Fruit fly (Drosophila melanogaster) whole organism, embryonic: ENCODE measurements around the gene Spt20.

Source experiments
- Awh ChIP-seq: fragments of 200-800 bp; sonication (Bioruptor generic); IDR thresholded peaks from 2 replicates; pipeline ENCODE4, ENCODE4 v1.3.6; 2022; ENCODE audit warnings: missing biosample characterization, missing genetic modification characterization
- CG10147 ChIP-seq: fragments of 200-800 bp; sonication (Bioruptor generic); optimal IDR thresholded peaks from 2 replicates; lab custom pipeline; 2019; ENCODE audit warnings: missing biosample characterization, mild to moderate bottlenecking, missing genetic modification characterization, moderate library complexity
- CG10366 ChIP-seq: fragments of 200-800 bp; sonication (Bioruptor generic); IDR thresholded peaks from 2 replicates; pipeline ENCODE4 v1.3.6; 2022; ENCODE audit warnings: missing biosample characterization, missing genetic modification characterization
- CG10543 ChIP-seq: fragments of 200-800 bp; sonication (Bioruptor generic); optimal IDR thresholded peaks from 3 replicates; lab custom pipeline; 2017; ENCODE audit warnings: missing biosample characterization, mild to moderate bottlenecking, missing genetic modification characterization, moderate library complexity
- CG11723 ChIP-seq: fragments of 200-800 bp; sonication (Bioruptor generic); optimal IDR thresholded peaks from 2 replicates; lab custom pipeline; 2017; ENCODE audit warnings: missing biosample characterization, mild to moderate bottlenecking, missing genetic modification characterization
- CG12391 ChIP-seq: fragments of 200-800 bp; sonication (Bioruptor generic); optimal IDR thresholded peaks from 3 replicates; lab custom pipeline; 2018; ENCODE audit warnings: missing biosample characterization, mild to moderate bottlenecking, missing genetic modification characterization, moderate library complexity
- CG13424 ChIP-seq: fragments of 200-800 bp; sonication (Bioruptor generic); optimal IDR thresholded peaks from 2 replicates; lab custom pipeline; 2019; ENCODE audit warnings: missing biosample characterization, mild to moderate bottlenecking, missing genetic modification characterization, moderate library complexity
- CG15011 ChIP-seq: fragments of 200-800 bp; sonication (Bioruptor generic); optimal IDR thresholded peaks from 3 replicates; lab custom pipeline; 2018; ENCODE audit warnings: missing biosample characterization, mild to moderate bottlenecking, missing genetic modification characterization
- CG15073 ChIP-seq: fragments of 200-800 bp; sonication (Bioruptor generic); optimal IDR thresholded peaks from 2 replicates; lab custom pipeline; 2016; ENCODE audit warnings: missing biosample characterization, missing genetic modification characterization
- CG15269 ChIP-seq: fragments of 200-800 bp; sonication (Bioruptor generic); optimal IDR thresholded peaks from 2 replicates; lab custom pipeline; 2018; ENCODE audit warnings: missing biosample characterization, mild to moderate bottlenecking, missing genetic modification characterization, moderate library complexity
- CG1603 ChIP-seq: fragments of 200-800 bp; sonication (Bioruptor generic); optimal IDR thresholded peaks from 2 replicates; lab custom pipeline; 2019; ENCODE audit warnings: missing biosample characterization, mild to moderate bottlenecking, missing genetic modification characterization, moderate library complexity
- CG18599 ChIP-seq: fragments of 200-800 bp; sonication (Bioruptor generic); optimal IDR thresholded peaks from 3 replicates; lab custom pipeline; 2017; ENCODE audit warnings: missing biosample characterization, missing genetic modification characterization, mild to moderate bottlenecking, moderate library complexity, missing genetic modification reagents
- CG3407 ChIP-seq: fragments of 200-800 bp; sonication (Bioruptor generic); optimal IDR thresholded peaks from 2 replicates; lab custom pipeline; 2018; ENCODE audit warnings: missing biosample characterization, mild to moderate bottlenecking, missing genetic modification characterization
- CG3847 ChIP-seq: fragments of 200-800 bp; sonication (Bioruptor generic); IDR thresholded peaks from 2 replicates; pipeline ENCODE4 v1.3.6; 2022; ENCODE audit warnings: missing biosample characterization, missing genetic modification characterization
- CG4282 ChIP-seq: fragments of 200-800 bp; sonication (Bioruptor generic); optimal IDR thresholded peaks from 2 replicates; lab custom pipeline; 2016; ENCODE audit warnings: missing biosample characterization, missing genetic modification characterization
- CG4854 ChIP-seq: fragments of 200-800 bp; sonication (Bioruptor generic); optimal IDR thresholded peaks from 2 replicates; lab custom pipeline; 2016; ENCODE audit warnings: missing biosample characterization, missing genetic modification characterization, inconsistent platforms
- CG7839 ChIP-seq: fragments of 200-800 bp; sonication (Bioruptor generic); optimal IDR thresholded peaks from 3 replicates; lab custom pipeline; 2018; ENCODE audit warnings: missing biosample characterization, mild to moderate bottlenecking, missing genetic modification characterization, moderate library complexity
- CG7928 ChIP-seq: fragments of 200-800 bp; sonication (Bioruptor generic); optimal IDR thresholded peaks from 2 replicates; lab custom pipeline; 2017; ENCODE audit warnings: missing biosample characterization, mild to moderate bottlenecking, missing genetic modification characterization
- CG8290 ChIP-seq, 3 experiments: fragments of 200-800 bp; sonication (Bioruptor generic); optimal IDR thresholded peaks; 2 replicates each; lab custom pipeline; 2016 to 2019; ENCODE audit warnings: missing biosample characterization in 3 of 3, missing genetic modification characterization in 3 of 3, mild to moderate bottlenecking in 2 of 3, moderate library complexity in 1 of 3
- CG8359 ChIP-seq: fragments of 200-800 bp; sonication (Bioruptor generic); optimal IDR thresholded peaks from 2 replicates; lab custom pipeline; 2017; ENCODE audit warnings: missing biosample characterization, mild to moderate bottlenecking, missing genetic modification characterization, borderline replicate concordance
- CG8478 ChIP-seq: fragments of >200 bp; optimal IDR thresholded peaks from 2 replicates; lab custom pipeline; 2018
- Dip3 ChIP-seq: fragments of 200-800 bp; sonication (Bioruptor generic); optimal IDR thresholded peaks from 3 replicates; lab custom pipeline; 2016; ENCODE audit warnings: missing biosample characterization, missing genetic modification characterization
- E2f1 ChIP-seq: fragments of 200-800 bp; sonication (Bioruptor generic); IDR thresholded peaks from 2 replicates; pipeline ENCODE4 v1.3.6; 2022; ENCODE audit warnings: missing biosample characterization, missing genetic modification characterization
- HmgZ ChIP-seq: fragments of 200-800 bp; sonication (Bioruptor generic); optimal IDR thresholded peaks from 2 replicates; lab custom pipeline; 2018; ENCODE audit warnings: missing biosample characterization, mild to moderate bottlenecking, missing genetic modification characterization
- Hr3 ChIP-seq: fragments of 200-800 bp; sonication (Bioruptor generic); optimal IDR thresholded peaks from 3 replicates; lab custom pipeline; 2016; ENCODE audit warnings: missing biosample characterization, missing genetic modification characterization
- NC2α ChIP-seq: fragments of 200-800 bp; sonication (Bioruptor generic); optimal IDR thresholded peaks from 2 replicates; lab custom pipeline; 2016; ENCODE audit warnings: missing biosample characterization, missing genetic modification characterization
- Nf-YB ChIP-seq: fragments of 200-800 bp; sonication (Bioruptor generic); optimal IDR thresholded peaks from 3 replicates; lab custom pipeline; 2019; ENCODE audit warnings: missing biosample characterization, mild to moderate bottlenecking, missing genetic modification characterization, moderate library complexity
- NfI ChIP-seq: fragments of 200-800 bp; sonication (Bioruptor generic); optimal IDR thresholded peaks from 3 replicates; lab custom pipeline; 2018; ENCODE audit warnings: missing biosample characterization, mild to moderate bottlenecking, missing genetic modification characterization, moderate library complexity
- Six4 ChIP-seq: fragments of 200-800 bp; sonication (Bioruptor generic); optimal IDR thresholded peaks from 2 replicates; lab custom pipeline; 2016; ENCODE audit warnings: missing biosample characterization, missing genetic modification characterization
- Spps ChIP-seq: fragments of 200-800 bp; sonication (Bioruptor generic); optimal IDR thresholded peaks from 2 replicates; lab custom pipeline; 2018; ENCODE audit warnings: missing biosample characterization, mild to moderate bottlenecking, missing genetic modification characterization
- Trl ChIP-seq, 3 experiments: fragments of >200 bp in 2 of 3; fragments of 200-800 bp in 1 of 3; sonication (Bioruptor generic) in 1 of 3; optimal IDR thresholded peaks; 2 replicates in 1 of 3; 3 replicates in 2 of 3; lab custom pipeline; 2016 to 2017; ENCODE audit warnings: missing biosample characterization in 1 of 3, missing genetic modification characterization in 1 of 3
- al ChIP-seq: fragments of 200-800 bp; sonication (Bioruptor generic); IDR thresholded peaks from 2 replicates; pipeline ENCODE4 v1.3.6; 2022; ENCODE audit warnings: missing biosample characterization, missing genetic modification characterization
- bbx ChIP-seq: fragments of 200-800 bp; sonication (Bioruptor generic); IDR thresholded peaks from 2 replicates; pipeline ENCODE4 v1.3.6; 2022; ENCODE audit warnings: missing biosample characterization, missing genetic modification characterization; ENCODE audit not compliant: partially characterized antibody
- bcd ChIP-seq: fragments of 200-800 bp; sonication (Bioruptor generic); optimal IDR thresholded peaks from 2 replicates; lab custom pipeline; 2017; ENCODE audit warnings: missing biosample characterization, mild to moderate bottlenecking, missing genetic modification characterization
- bowl ChIP-seq: fragments of 200-800 bp; sonication (Bioruptor generic); IDR thresholded peaks from 2 replicates; pipeline ENCODE4 v1.3.6; 2022; ENCODE audit warnings: missing biosample characterization, missing genetic modification characterization
- crol ChIP-seq: fragments of 200-800 bp; sonication (Bioruptor generic); IDR thresholded peaks from 2 replicates; pipeline ENCODE4 v1.3.6; 2022; ENCODE audit warnings: missing biosample characterization, missing genetic modification characterization
- dpn ChIP-seq, 2 experiments: fragments of 200-800 bp; sonication (Bioruptor generic); optimal IDR thresholded peaks; 3 replicates each; lab custom pipeline; 2016; ENCODE audit warnings: missing biosample characterization in 2 of 2, missing genetic modification characterization in 2 of 2
- fd3F ChIP-seq: fragments of 200-800 bp; sonication (Bioruptor generic); optimal IDR thresholded peaks from 2 replicates; lab custom pipeline; 2018; ENCODE audit warnings: missing biosample characterization, mild to moderate bottlenecking, missing genetic modification characterization, moderate library complexity
- fru ChIP-seq: fragments of >200 bp; optimal IDR thresholded peaks from 2 replicates; lab custom pipeline; 2017
- grau ChIP-seq: fragments of 200-800 bp; optimal IDR thresholded peaks from 3 replicates; lab custom pipeline; 2019; ENCODE audit warnings: missing biosample characterization, mild to moderate bottlenecking, missing genetic modification characterization, moderate library complexity
- knrl ChIP-seq: fragments of 200-800 bp; sonication (Bioruptor generic); IDR thresholded peaks from 3 replicates; pipeline ENCODE4 v1.3.6; 2022; ENCODE audit warnings: missing biosample characterization, missing genetic modification characterization; ENCODE audit not compliant: partially characterized antibody
- mirr ChIP-seq: fragments of 200-800 bp; sonication (Bioruptor generic); optimal IDR thresholded peaks from 3 replicates; lab custom pipeline; 2018; ENCODE audit warnings: missing biosample characterization, mild to moderate bottlenecking, missing genetic modification characterization
- p53 ChIP-seq: fragments of 200-800 bp; sonication (Bioruptor generic); optimal IDR thresholded peaks from 2 replicates; lab custom pipeline; 2016; ENCODE audit warnings: missing biosample characterization, missing genetic modification characterization
- peb ChIP-seq: fragments of 200-800 bp; sonication (Bioruptor generic); IDR thresholded peaks from 2 replicates; pipeline ENCODE4 v1.3.6; 2022; ENCODE audit warnings: missing biosample characterization, missing genetic modification characterization
- prd ChIP-seq, 3 experiments: fragments of >200 bp in 2 of 3; fragments of 200-800 bp in 1 of 3; sonication (Bioruptor generic) in 1 of 3; optimal IDR thresholded peaks in 2 of 3; IDR thresholded peaks in 1 of 3; 2 replicates in 2 of 3; 3 replicates in 1 of 3; pipeline versions ENCODE4 v1.3.6 to Lab custom; 2017 to 2022; ENCODE audit warnings: missing biosample characterization in 1 of 3, missing genetic modification characterization in 1 of 3
- row ChIP-seq: fragments of 200-800 bp; sonication (Bioruptor generic); IDR thresholded peaks from 3 replicates; pipeline ENCODE4 v1.3.6; 2022; ENCODE audit warnings: missing biosample characterization, missing genetic modification characterization
- toy ChIP-seq: fragments of 200-800 bp; sonication (Bioruptor generic); IDR thresholded peaks from 2 replicates; pipeline ENCODE4 v1.3.6; 2022; ENCODE audit warnings: missing biosample characterization, missing genetic modification characterization

Gene Spt20

dm6 chr3L:13478339-13479203 lies 23.9 kb upstream of the Spt20 start (continued):
- TF ChIP-seq al (GFP tag; lab: Robert Waterston, UW) (peak; percentile 8; the same call in 1 of the 2 replicates), CG7928 (GFP tag; lab: Kevin White, UChicago) (no peak), NfI (GFP tag; lab: Kevin White, UChicago) (peak; percentile 29), row (GFP tag; lab: Robert Waterston, UW) (peak; percentile 65), fru (lab: Kevin White, UChicago) (no peak), fd3F (GFP tag; lab: Kevin White, UChicago) (peak; percentile 7), CG8290 (GFP tag; optimal IDR thresholded peaks at IDR 0.05; lab: Kevin White, UChicago) (no peak), CG8290 (tag; optimal IDR thresholded peaks at IDR 0.05; lab: Kevin White, UChicago) (peak in 1 of 2 experiments; percentile 58), knrl (GFP tag; lab: Robert Waterston, UW) (no peak), p53 (GFP tag; lab: Kevin White, UChicago) (no peak), Nf-YB (GFP tag; lab: Kevin White, UChicago) (no peak), mirr (GFP tag; lab: Kevin White, UChicago) (peak; percentile 11), HmgZ (no peak), crol (GFP tag; lab: Robert Waterston, UW) (peak; percentile 81), toy (GFP tag; lab: Robert Waterston, UW) (no peak), CG13424 (tag; lab: Kevin White, UChicago) (peak; percentile 24), E2f1 (GFP tag; lab: Robert Waterston, UW) (0 out of 2 replicates have a peak, but pooled peaks have one; percentile 18), bcd (GFP tag; lab: Kevin White, UChicago) (peak; percentile 22), bbx (GFP tag; lab: Robert Waterston, UW) (no peak), CG10366 (GFP tag; lab: Robert Waterston, UW) (no peak; the same call in 1 of the 2 replicates), CG15011 (GFP tag; lab: Kevin White, UChicago) (no peak), CG1603 (tag; lab: Kevin White, UChicago) (peak; percentile 16), Awh (no peak), CG15269 (tag; lab: Kevin White, UChicago) (peak; percentile 64), CG8359 (GFP tag; lab: Kevin White, UChicago) (no peak), prd (optimal IDR thresholded peaks at IDR 0.05; lab: Kevin White, UChicago) (no peak), prd (GFP tag; IDR thresholded peaks at IDR 0.05; lab: Robert Waterston, UW) (0 out of 3 replicates have a peak, but pooled peaks have one; percentile 19), Dip3 (GFP tag; lab: Kevin White, UChicago) (peak; percentile 29), CG7839 (tag; lab: Kevin White, UChicago) (peak; percentile 39), CG4282 (no peak), CG3847 (GFP tag; lab: Robert Waterston, UW) (peak; percentile 23; the same call in 1 of the 2 replicates), Spps (tag; lab: Kevin White, UChicago) (no peak), CG10147 (GFP tag; lab: Kevin White, UChicago) (peak; percentile 28), CG3407 (no peak), grau (peak; percentile 86), CG15073 (no peak), CG11723 (GFP tag; lab: Kevin White, UChicago) (no peak), Trl (optimal IDR thresholded peaks at IDR 0.05; lab: Kevin White, UChicago) (no peak), Trl (GFP tag; optimal IDR thresholded peaks at IDR 0.05; lab: Kevin White, UChicago) (no peak), CG10543 (GFP tag; lab: Kevin White, UChicago) (peak; percentile 67), CG8478 (lab: Kevin White, UChicago) (no peak), bowl (GFP tag; lab: Robert Waterston, UW) (no peak), Six4 (GFP tag; lab: Kevin White, UChicago) (no peak), CG18599 (GFP tag; lab: Kevin White, UChicago) (peak; percentile 31), peb (GFP tag; lab: Robert Waterston, UW) (no peak), Hr3 (GFP tag; lab: Kevin White, UChicago) (no peak), dpn (GFP tag; optimal IDR thresholded peaks at IDR 0.05; lab: Kevin White, UChicago) (peak in 1 of 2 experiments; percentile 22), NC2α (GFP tag; lab: Kevin White, UChicago) (no peak), CG4854 (GFP tag; lab: Kevin White, UChicago) (no peak), CG12391 (tag; lab: Kevin White, UChicago) (peak; percentile 10)
